Fruit fly (Drosophila melanogaster) whole organism, prepupa: Measurements from ENCODE around the gene CG7069.

ENCODE experiments used
- Blimp-1 ChIP-seq: fragments of 200-800 bp; sonication (Bioruptor generic); optimal IDR thresholded peaks from 3 replicates; lab custom pipeline; 2017; ENCODE audit warnings: missing biosample characterization, missing genetic modification characterization, mild to moderate bottlenecking, moderate library complexity, missing genetic modification reagents
- CG10669 ChIP-seq: fragments of 200-800 bp; sonication (Bioruptor generic); optimal IDR thresholded peaks from 3 replicates; lab custom pipeline; 2018; ENCODE audit warnings: missing biosample characterization, mild to moderate bottlenecking, missing genetic modification characterization, moderate library complexity
- CG11762 ChIP-seq: fragments of 200-800 bp; sonication (Bioruptor generic); optimal IDR thresholded peaks from 3 replicates; lab custom pipeline; 2016; ENCODE audit warnings: missing biosample characterization, missing genetic modification characterization; ENCODE audit not compliant: insufficient read depth
- CG3032 ChIP-seq: fragments of 200-800 bp; optimal IDR thresholded peaks from 2 replicates; lab custom pipeline; 2019; ENCODE audit warnings: missing biosample characterization, mild to moderate bottlenecking, missing genetic modification characterization, moderate library complexity
- CG31627 ChIP-seq: fragments of 200-800 bp; sonication (Bioruptor generic); optimal IDR thresholded peaks from 3 replicates; lab custom pipeline; 2016; ENCODE audit warnings: missing biosample characterization, missing genetic modification characterization
- CG34406 ChIP-seq: fragments of 200-800 bp; sonication (Bioruptor generic); optimal IDR thresholded peaks from 3 replicates; lab custom pipeline; 2016; ENCODE audit warnings: missing biosample characterization, missing genetic modification characterization
- CG4318 ChIP-seq: fragments of 200-800 bp; sonication (Bioruptor generic); optimal IDR thresholded peaks from 3 replicates; lab custom pipeline; 2017; ENCODE audit warnings: missing biosample characterization, mild to moderate bottlenecking, missing genetic modification characterization
- CG6276 ChIP-seq: fragments of 200-800 bp; sonication (Bioruptor generic); optimal IDR thresholded peaks from 2 replicates; lab custom pipeline; 2017; ENCODE audit warnings: missing biosample characterization, mild to moderate bottlenecking, missing genetic modification characterization
- CG6854 ChIP-seq: fragments of 200-800 bp; sonication (Bioruptor generic); optimal IDR thresholded peaks from 2 replicates; lab custom pipeline; 2017; ENCODE audit warnings: missing biosample characterization, mild to moderate bottlenecking, missing genetic modification characterization
- CG7368 ChIP-seq: fragments of 200-800 bp; sonication (Bioruptor generic); optimal IDR thresholded peaks from 3 replicates; lab custom pipeline; 2016; ENCODE audit warnings: missing biosample characterization, missing genetic modification characterization
- CG8119 ChIP-seq: fragments of 200-800 bp; sonication (Bioruptor generic); IDR thresholded peaks from 3 replicates; pipeline ENCODE4 v1.3.6; 2022; ENCODE audit warnings: missing biosample characterization, missing genetic modification characterization
- CG8319 ChIP-seq: fragments of 200-800 bp; sonication (Bioruptor generic); optimal IDR thresholded peaks from 3 replicates; lab custom pipeline; 2016; ENCODE audit warnings: missing biosample characterization, missing genetic modification characterization
- CG8632 ChIP-seq: fragments of 200-800 bp; sonication (Bioruptor generic); optimal IDR thresholded peaks from 3 replicates; lab custom pipeline; 2016; ENCODE audit warnings: missing biosample characterization, missing genetic modification characterization
- CG9139 ChIP-seq: fragments of 200-800 bp; sonication (Bioruptor generic); optimal IDR thresholded peaks from 3 replicates; lab custom pipeline; 2017; ENCODE audit warnings: missing biosample characterization, mild to moderate bottlenecking, missing genetic modification characterization
- Eip78C ChIP-seq: fragments of 200-800 bp; sonication (Bioruptor generic); peaks from one replicate; lab custom pipeline; 2016; ENCODE audit warnings: missing biosample characterization, missing genetic modification characterization
- Ets21C ChIP-seq: fragments of 200-800 bp; sonication (Bioruptor generic); optimal IDR thresholded peaks from 3 replicates; lab custom pipeline; 2016; ENCODE audit warnings: missing biosample characterization, missing genetic modification characterization
- Ets96B ChIP-seq: fragments of 200-800 bp; optimal IDR thresholded peaks from 2 replicates; lab custom pipeline; 2019; ENCODE audit warnings: missing biosample characterization, mild to moderate bottlenecking, missing genetic modification characterization, moderate library complexity
- Gug ChIP-seq: fragments of 200-800 bp; sonication (Bioruptor generic); IDR thresholded peaks from 2 replicates; pipeline ENCODE4 v1.3.6; 2022; ENCODE audit warnings: missing biosample characterization, missing genetic modification characterization
- Hr38 ChIP-seq: sonication (Bioruptor generic); optimal IDR thresholded peaks from 2 replicates; lab custom pipeline; 2016; ENCODE audit warnings: missing biosample characterization, missing genetic modification characterization
- Lpt ChIP-seq: fragments of 200-800 bp; sonication (Bioruptor generic); optimal IDR thresholded peaks from 3 replicates; lab custom pipeline; 2016; ENCODE audit warnings: missing biosample characterization, missing genetic modification characterization
- Met ChIP-seq: fragments of 200-800 bp; sonication (Bioruptor generic); optimal IDR thresholded peaks from 3 replicates; lab custom pipeline; 2016; ENCODE audit warnings: missing biosample characterization, missing genetic modification characterization
- Smox ChIP-seq: fragments of 200-800 bp; sonication (Bioruptor generic); optimal IDR thresholded peaks from 3 replicates; lab custom pipeline; 2016; ENCODE audit warnings: missing biosample characterization, missing genetic modification characterization
- Sox102F ChIP-seq: fragments of 200-800 bp; sonication (Bioruptor generic); optimal IDR thresholded peaks from 2 replicates; lab custom pipeline; 2016; ENCODE audit warnings: missing biosample characterization, mild to moderate bottlenecking, missing genetic modification characterization
- Sox15 ChIP-seq: fragments of 200-800 bp; sonication (Bioruptor generic); optimal IDR thresholded peaks from 3 replicates; lab custom pipeline; 2016; ENCODE audit warnings: missing biosample characterization, missing genetic modification characterization
- achi ChIP-seq: fragments of 200-800 bp; sonication (Bioruptor generic); optimal IDR thresholded peaks from 3 replicates; lab custom pipeline; 2016; ENCODE audit warnings: missing biosample characterization, missing genetic modification characterization
- acj6 ChIP-seq: fragments of 200-800 bp; sonication (Bioruptor generic); optimal IDR thresholded peaks from 3 replicates; lab custom pipeline; 2016; ENCODE audit warnings: missing biosample characterization, missing genetic modification characterization
- dac ChIP-seq: fragments of 200-800 bp; sonication (Bioruptor generic); optimal IDR thresholded peaks from 2 replicates; lab custom pipeline; 2017; ENCODE audit warnings: missing biosample characterization, mild to moderate bottlenecking, missing genetic modification characterization
- dsx ChIP-seq: fragments of 200-800 bp; optimal IDR thresholded peaks from 3 replicates; lab custom pipeline; 2019; ENCODE audit warnings: missing biosample characterization, mild to moderate bottlenecking, missing genetic modification characterization, moderate library complexity; ENCODE audit not compliant: poor library complexity, severe bottlenecking
- esn ChIP-seq: fragments of 200-800 bp; sonication (Bioruptor generic); optimal IDR thresholded peaks from 2 replicates; lab custom pipeline; 2016; ENCODE audit warnings: missing biosample characterization, mild to moderate bottlenecking, missing genetic modification characterization, moderate library complexity
- fd59A ChIP-seq: fragments of 200-800 bp; sonication (Bioruptor generic); optimal IDR thresholded peaks from 2 replicates; lab custom pipeline; 2017; ENCODE audit warnings: missing biosample characterization, mild to moderate bottlenecking, missing genetic modification characterization, missing genetic modification reagents
- fd85E ChIP-seq: fragments of 200-800 bp; sonication (Bioruptor generic); optimal IDR thresholded peaks from 3 replicates; lab custom pipeline; 2016; ENCODE audit warnings: missing biosample characterization, missing genetic modification characterization
- fkh ChIP-seq: fragments of 200-800 bp; sonication (Bioruptor generic); optimal IDR thresholded peaks from 3 replicates; lab custom pipeline; 2017; ENCODE audit warnings: missing biosample characterization, mild to moderate bottlenecking, missing genetic modification characterization, moderate library complexity
- lz ChIP-seq: fragments of 200-800 bp; sonication (Bioruptor generic); optimal IDR thresholded peaks from 3 replicates; lab custom pipeline; 2016; ENCODE audit warnings: missing biosample characterization, missing genetic modification characterization
- pdm3 ChIP-seq: fragments of 200-800 bp; sonication (Bioruptor generic); optimal IDR thresholded peaks from 3 replicates; lab custom pipeline; 2016; ENCODE audit warnings: missing biosample characterization, missing genetic modification characterization
- salr ChIP-seq, 2 experiments: fragments of 200-800 bp; sonication (Bioruptor generic); optimal IDR thresholded peaks; 3 replicates each; lab custom pipeline; 2016 to 2018; ENCODE audit warnings: missing biosample characterization in 2 of 2, missing genetic modification characterization in 2 of 2, mild to moderate bottlenecking in 1 of 2
- ss ChIP-seq, 2 experiments: fragments of 200-800 bp; sonication (Bioruptor generic); optimal IDR thresholded peaks; 2 replicates in 1 of 2; 3 replicates in 1 of 2; lab custom pipeline; 2017 to 2018; ENCODE audit warnings: mild to moderate bottlenecking in 2 of 2, missing biosample characterization in 2 of 2, missing genetic modification characterization in 2 of 2, moderate library complexity in 1 of 2
- topi ChIP-seq: fragments of 200-800 bp; sonication (Bioruptor generic); optimal IDR thresholded peaks from 3 replicates; lab custom pipeline; 2016; ENCODE audit warnings: missing biosample characterization, missing genetic modification characterization

The CG7069 gene

DNA sequence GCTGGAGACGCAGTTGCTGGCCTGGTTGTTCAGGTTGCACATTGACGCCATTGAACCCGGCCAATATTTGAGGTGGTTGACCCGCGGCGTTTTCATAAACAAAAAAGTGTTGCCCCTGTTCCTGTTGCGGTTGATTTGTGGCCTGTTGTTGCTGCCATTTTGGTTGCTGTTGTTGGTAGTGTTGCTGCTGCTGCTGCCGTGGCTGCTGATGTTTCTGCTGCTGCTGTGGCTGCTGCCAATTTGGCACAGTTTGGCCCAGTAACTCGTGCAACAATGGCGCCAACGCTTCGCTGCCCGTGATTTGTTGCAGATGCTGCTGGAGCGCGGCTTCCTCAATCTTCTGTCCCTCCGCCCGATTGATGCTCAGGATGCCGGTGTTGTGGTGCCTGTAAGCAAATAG lies 31.0 kb upstream of the CG7069 start:
- no peak for TF ChIP-seq fd59A (GFP tag; lab: Kevin White, UChicago)
- TF ChIP-seq fkh (GFP tag; lab: Kevin White, UChicago), result no peak
- no peak for TF ChIP-seq CG8632 (GFP tag; lab: Kevin White, UChicago)
- TF ChIP-seq Eip78C (GFP tag; lab: Kevin White, UChicago), result no peak
- no peak for TF ChIP-seq Smox
- TF ChIP-seq CG31627 (GFP tag; lab: Kevin White, UChicago), result no peak
- no peak for TF ChIP-seq CG34406 (GFP tag; lab: Kevin White, UChicago)
- TF ChIP-seq esn (GFP tag; lab: Kevin White, UChicago), result no peak
- TF ChIP-seq dsx, result no peak
- no peak for TF ChIP-seq Hr38
- no peak for TF ChIP-seq CG8119
- no peak for TF ChIP-seq Lpt (GFP tag; lab: Kevin White, UChicago)
- no peak for TF ChIP-seq Gug (GFP tag; lab: Robert Waterston, UW)
- TF ChIP-seq CG6276 (GFP tag; lab: Kevin White, UChicago), result no peak
- no peak for TF ChIP-seq ss (GFP tag; optimal IDR thresholded peaks at IDR 0.05; lab: Kevin White, UChicago)
- TF ChIP-seq CG3032, result no peak
- TF ChIP-seq Sox102F (GFP tag; lab: Kevin White, UChicago), result no peak
- no peak for TF ChIP-seq Sox15 (GFP tag; lab: Kevin White, UChicago)
- no peak for TF ChIP-seq Blimp-1 (GFP tag; lab: Kevin White, UChicago)
- no peak for TF ChIP-seq salr (GFP tag; optimal IDR thresholded peaks at IDR 0.05; lab: Kevin White, UChicago)

DNA sequence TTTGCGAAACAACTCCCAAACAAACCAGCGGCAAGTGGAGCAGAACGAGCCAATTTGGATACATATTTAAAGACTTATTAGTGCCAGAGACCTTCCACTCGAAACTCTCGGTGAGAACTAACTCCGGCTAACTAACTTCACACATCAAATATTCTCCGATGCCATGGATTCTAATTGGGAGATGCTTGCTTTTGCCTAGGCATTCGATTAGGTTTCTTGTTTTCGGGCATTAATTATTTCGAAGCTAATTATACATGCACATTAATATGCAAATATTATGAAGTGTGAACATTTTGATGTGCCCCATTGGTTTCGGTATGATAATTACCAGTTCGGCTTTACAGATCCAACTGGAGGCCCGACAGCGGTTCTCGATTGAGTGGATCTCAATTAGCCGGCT lies 30.5 kb upstream of the CG7069 start, which contains the start of gene CG5386:
Gene CG5386, minus strand, starts transcription at position 101 of the 400 bp plus-strand sequence.
- no peak for TF ChIP-seq CG34406 (GFP tag; lab: Kevin White, UChicago)
- TF ChIP-seq Ets21C (GFP tag; lab: Kevin White, UChicago), result no peak
- TF ChIP-seq topi (GFP tag; lab: Kevin White, UChicago), result no peak
- TF ChIP-seq fd85E (GFP tag; lab: Kevin White, UChicago), result no peak
- no peak for TF ChIP-seq Lpt (GFP tag; lab: Kevin White, UChicago)
- no peak for TF ChIP-seq achi (GFP tag; lab: Kevin White, UChicago)
- TF ChIP-seq dac (GFP tag; lab: Kevin White, UChicago), result no peak
- no peak for TF ChIP-seq CG10669 (GFP tag; lab: Kevin White, UChicago)
- TF ChIP-seq Met (GFP tag; lab: Kevin White, UChicago), result no peak
- TF ChIP-seq CG8319, result no peak
- TF ChIP-seq fd59A (GFP tag; lab: Kevin White, UChicago), result no peak
- TF ChIP-seq acj6 (GFP tag; lab: Kevin White, UChicago), result no peak
- TF ChIP-seq Blimp-1 (GFP tag; lab: Kevin White, UChicago), result no peak
- no peak for TF ChIP-seq fkh (GFP tag; lab: Kevin White, UChicago)
- TF ChIP-seq CG6854 (GFP tag; lab: Kevin White, UChicago), result no peak
- TF ChIP-seq CG6276 (GFP tag; lab: Kevin White, UChicago), result no peak
- TF ChIP-seq, all 60 proteins: peak for 0

DNA sequence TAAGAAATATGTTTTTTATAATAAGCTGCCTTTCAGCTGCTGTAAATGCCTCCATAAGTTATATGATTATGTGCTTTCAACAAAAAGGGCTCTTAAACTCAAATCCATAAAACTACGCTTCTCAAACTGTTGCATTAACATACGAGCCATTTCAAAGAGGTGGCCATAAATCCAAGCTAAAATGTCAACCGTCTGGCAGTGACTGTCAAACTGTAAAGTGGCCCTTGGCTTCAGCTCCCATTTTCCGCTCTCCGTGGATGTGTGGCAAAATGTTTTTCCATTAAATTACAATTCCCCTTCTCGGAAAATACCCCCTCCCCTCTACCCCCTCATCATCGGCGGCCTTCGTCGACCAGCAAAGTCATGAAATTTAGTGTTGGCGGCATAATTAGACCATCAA lies 29.9 kb upstream of the CG7069 start:
- TF ChIP-seq ss (GFP tag; optimal IDR thresholded peaks at IDR 0.05; lab: Kevin White, UChicago), result no peak
- TF ChIP-seq CG4318 (GFP tag; lab: Kevin White, UChicago), result no peak
- no peak for TF ChIP-seq Ets21C (GFP tag; lab: Kevin White, UChicago)
- no peak for TF ChIP-seq CG11762
- TF ChIP-seq Hr38, result no peak
- no peak for TF ChIP-seq pdm3 (GFP tag; lab: Kevin White, UChicago)
- TF ChIP-seq CG8119, result no peak
- TF ChIP-seq Ets96B, result no peak
- TF ChIP-seq acj6 (GFP tag; lab: Kevin White, UChicago), result no peak
- no peak for TF ChIP-seq lz (GFP tag; lab: Kevin White, UChicago)
- no peak for TF ChIP-seq CG9139 (GFP tag; lab: Kevin White, UChicago)
- TF ChIP-seq CG7368 (GFP tag; lab: Kevin White, UChicago), result no peak
- TF ChIP-seq CG6276 (GFP tag; lab: Kevin White, UChicago), result no peak
- no peak for TF ChIP-seq Met (GFP tag; lab: Kevin White, UChicago)
- no peak for TF ChIP-seq Smox
